Worm (Caenorhabditis elegans): ENCODE data around the gene ula-1.
A peak's percentile ranks its signal among the peaks of the same experiment; 100 is the strongest.

The ula-1 gene

ce11 chrIII:4960204-4960603, 40.1 kb upstream of the ula-1 start, which contains the start of gene C27F2.4:
Gene C27F2.4, minus strand, starts transcription at chrIII:4960304.
- TF ChIP-seq pha-4 (tag; optimal IDR thresholded peaks at IDR 0.05) (no peak), snpc-4 (GFP tag; optimal IDR thresholded peaks at IDR 0.05) (no peak), snpc-4 (tag; optimal IDR thresholded peaks at IDR 0.05) (no peak), die-1 (tag; optimal IDR thresholded peaks at IDR 0.05) (no peak), ZK185.1 (tag; optimal IDR thresholded peaks at IDR 0.05; ENCODE audit: poor library complexity, severe bottlenecking) (no peak), ceh-58 (GFP tag; IDR thresholded peaks at IDR 0.05) (no peak), Y53F4B.3 (GFP tag; IDR thresholded peaks at IDR 0.05) (no peak), Y79H2A.3 (GFP tag; conservative IDR thresholded peaks at IDR 0.05) (no peak), ceh-91 (GFP tag; IDR thresholded peaks at IDR 0.05) (no peak), dpff-1 (tag; optimal IDR thresholded peaks at IDR 0.05) (no peak), tbp1 (GFP tag; optimal IDR thresholded peaks at IDR 0.05) (no peak), ztf-6 (GFP tag; IDR thresholded peaks at IDR 0.05) (no peak), repo-1 (tag; optimal IDR thresholded peaks at IDR 0.05) (no peak), mcd-1 (GFP tag; IDR thresholded peaks at IDR 0.05) (no peak)

- TF ChIP-seq sdz-38 (tag; optimal IDR thresholded peaks at IDR 0.05) (no peak), lin-54 (GFP tag; optimal IDR thresholded peaks at IDR 0.05) (no peak), attf-5 (GFP tag; optimal IDR thresholded peaks at IDR 0.05) (no peak), ztf-26 (tag; optimal IDR thresholded peaks at IDR 0.05) (no peak)
These were observed 36.4 kb upstream of the ula-1 start, which contains the start of gene C26E6.1 for ce11 chrIII:4956566-4956965. Gene C26E6.1, plus strand, starts transcription at chrIII:4956866.

- TF ChIP-seq F33H1.4 (GFP tag; IDR thresholded peaks at IDR 0.05), result no peak
- no peak for TF ChIP-seq atf-7 (tag; optimal IDR thresholded peaks at IDR 0.05)
- TF ChIP-seq nfyb-1 (GFP tag; IDR thresholded peaks at IDR 0.05), result peak; percentile 64; the same call in 1 of the 2 replicates
These were observed 32.8 kb upstream of the ula-1 start for ce11 chrIII:4952970-4953369.

- TF ChIP-seq hmg-20 (GFP tag; IDR thresholded peaks at IDR 0.05) (no peak), lsy-27 (tag; optimal IDR thresholded peaks at IDR 0.05; ENCODE audit: borderline replicate concordance, insufficient read depth) (no peak), fkh-3 (tag; optimal IDR thresholded peaks at IDR 0.05) (no peak), nfyb-1 (GFP tag; IDR thresholded peaks at IDR 0.05) (no peak), snpc-4 (GFP tag; optimal IDR thresholded peaks at IDR 0.05) (no peak), snpc-4 (tag; optimal IDR thresholded peaks at IDR 0.05) (no peak), cebp-1 (GFP tag; IDR thresholded peaks at IDR 0.05) (no peak), cebp-1 (tag; optimal IDR thresholded peaks at IDR 0.05) (no peak), lin-54 (GFP tag; optimal IDR thresholded peaks at IDR 0.05) (no peak), C06A6.2 (GFP tag; conservative IDR thresholded peaks at IDR 0.05) (no peak), xnd-1 (tag; optimal IDR thresholded peaks at IDR 0.05) (no peak), nhr-90 (tag; optimal IDR thresholded peaks at IDR 0.05) (no peak), dox-1 (GFP tag; IDR thresholded peaks at IDR 0.05) (no peak), pha-4 (tag; optimal IDR thresholded peaks at IDR 0.05) (no peak), Y79H2A.3 (GFP tag; conservative IDR thresholded peaks at IDR 0.05) (no peak), ztf-26 (tag; optimal IDR thresholded peaks at IDR 0.05) (no peak), ceh-40 (GFP tag; IDR thresholded peaks at IDR 0.05) (no peak), T07F8.4 (tag; optimal IDR thresholded peaks at IDR 0.05) (no peak), rpc-1 (optimal IDR thresholded peaks at IDR 0.05) (no peak), rpc-1 (tag; optimal IDR thresholded peaks at IDR 0.05) (no peak)
These were observed 31.7 kb upstream of the ula-1 start, which contains the start of gene flh-2 for ce11 chrIII:4951824-4952223. Gene flh-2, plus strand, starts transcription at chrIII:4952124.

ce11 chrIII:4951210-4951609, 31.1 kb upstream of the ula-1 start:
- TF ChIP-seq gei-17 (GFP tag; optimal IDR thresholded peaks at IDR 0.05), result no peak
- TF ChIP-seq ZK185.1 (tag; optimal IDR thresholded peaks at IDR 0.05; ENCODE audit: poor library complexity, severe bottlenecking), result no peak
- TF ChIP-seq F37B4.10 (GFP tag; IDR thresholded peaks at IDR 0.05), result no peak
- TF ChIP-seq madf-3 (GFP tag; IDR thresholded peaks at IDR 0.05), result no peak
- no peak for TF ChIP-seq lin-40 (tag; optimal IDR thresholded peaks at IDR 0.05)
- no peak for TF ChIP-seq tlf-1 (GFP tag; optimal IDR thresholded peaks at IDR 0.05)
- TF ChIP-seq lsy-27 (tag; optimal IDR thresholded peaks at IDR 0.05; ENCODE audit: borderline replicate concordance, insufficient read depth), result no peak
- TF ChIP-seq Y53G8AR.9 (GFP tag; conservative IDR thresholded peaks at IDR 0.05), result no peak
- TF ChIP-seq mxl-1 (tag; optimal IDR thresholded peaks at IDR 0.05), result no peak
- TF ChIP-seq egrh-3 (GFP tag; IDR thresholded peaks at IDR 0.05), result peak; percentile 69; the same call in 1 of the 2 replicates
- TF ChIP-seq pbrm-1 (GFP tag; IDR thresholded peaks at IDR 0.05), result no peak
- peak; percentile 91 for TF ChIP-seq zfh-2 (GFP tag; conservative IDR thresholded peaks at IDR 0.05)
- TF ChIP-seq ztf-6 (GFP tag; IDR thresholded peaks at IDR 0.05), result no peak

Data from whole organism, young adult.